Worm (Caenorhabditis elegans) whole organism, L2 larva: ENCODE data around the gene F17C11.12.
A peak's percentile ranks its signal among the peaks of the same experiment; 100 is the strongest.

Experiments
- C34F6.9 ChIP-seq: fragments of 150-350 bp; optimal IDR thresholded peaks from 2 replicates; lab custom pipeline; 2014; ENCODE audit warnings: missing biosample characterization, missing genetic modification characterization
- R02D3.7 ChIP-seq: fragments of 150-350 bp; optimal IDR thresholded peaks from 2 replicates; lab custom pipeline; 2014; ENCODE audit warnings: missing biosample characterization, missing genetic modification characterization
- Y55F3AM.14 ChIP-seq: fragments of 200-800 bp; sonication (Bioruptor generic); optimal IDR thresholded peaks from 2 replicates; lab custom pipeline; 2018; ENCODE audit warnings: mild to moderate bottlenecking, missing genetic modification characterization, missing compliant biosample characterization
- alr-1 ChIP-seq: fragments of 150-350 bp; optimal IDR thresholded peaks from 2 replicates; lab custom pipeline; 2014; ENCODE audit warnings: missing biosample characterization, missing genetic modification characterization
- ama-1 ChIP-seq: fragments of 150-350 bp; optimal IDR thresholded peaks from 2 replicates; lab custom pipeline; 2018; ENCODE audit warnings: inconsistent platforms
- crh-2 ChIP-seq: sonication (generic microtip); optimal IDR thresholded peaks from 2 replicates; lab custom pipeline; 2017; ENCODE audit warnings: missing biosample characterization, missing genetic modification characterization
- dmd-4 ChIP-seq: sonication (generic microtip); optimal IDR thresholded peaks from 2 replicates; lab custom pipeline; 2017; ENCODE audit warnings: missing biosample characterization, missing genetic modification characterization
- egl-27 ChIP-seq: sonication (generic microtip); optimal IDR thresholded peaks from 3 replicates; lab custom pipeline; 2017; ENCODE audit warnings: missing biosample characterization, missing genetic modification reagents, missing genetic modification characterization
- elt-1 ChIP-seq: fragments of 150-350 bp; optimal IDR thresholded peaks from 2 replicates; lab custom pipeline; 2014; ENCODE audit warnings: missing biosample characterization, missing genetic modification characterization
- elt-3 ChIP-seq: sonication (generic microtip); optimal IDR thresholded peaks from 2 replicates; lab custom pipeline; 2017; ENCODE audit warnings: missing biosample characterization, missing genetic modification characterization
- fos-1 ChIP-seq: fragments of 150-350 bp; optimal IDR thresholded peaks from 2 replicates; lab custom pipeline; 2014; ENCODE audit warnings: missing biosample characterization, missing genetic modification characterization
- lin-11 ChIP-seq: fragments of 150-350 bp; sonication (generic microtip); optimal IDR thresholded peaks from 2 replicates; lab custom pipeline; 2014; ENCODE audit warnings: missing biosample characterization, missing genetic modification characterization, inconsistent platforms, mixed read lengths
- lin-13 ChIP-seq: fragments of 150-350 bp; optimal IDR thresholded peaks from 2 replicates; lab custom pipeline; 2014; ENCODE audit warnings: missing biosample characterization, missing genetic modification reagents, missing genetic modification characterization
- lsy-2 ChIP-seq, 2 experiments: fragments of 150-350 bp in 1 of 2; sonication (generic microtip) in 1 of 2; optimal IDR thresholded peaks; 2 replicates each; lab custom pipeline; 2014 to 2017; ENCODE audit warnings: missing biosample characterization in 2 of 2, missing genetic modification characterization in 2 of 2
- mbf-1 ChIP-seq: sonication (generic microtip); optimal IDR thresholded peaks from 2 replicates; lab custom pipeline; 2017; ENCODE audit warnings: missing biosample characterization, missing genetic modification characterization
- mdl-1 ChIP-seq, 2 experiments: fragments of 150-350 bp in 1 of 2; sonication (generic microtip) in 1 of 2; optimal IDR thresholded peaks; 2 replicates each; lab custom pipeline; 2017; ENCODE audit warnings: missing biosample characterization in 2 of 2, missing genetic modification characterization in 2 of 2
- nhr-10 ChIP-seq: sonication (generic microtip); optimal IDR thresholded peaks from 2 replicates; lab custom pipeline; 2017; ENCODE audit warnings: missing biosample characterization, missing genetic modification characterization
- nhr-11 ChIP-seq: fragments of 150-350 bp; optimal IDR thresholded peaks from 2 replicates; lab custom pipeline; 2014; ENCODE audit warnings: missing biosample characterization, missing genetic modification characterization
- nhr-21 ChIP-seq: fragments of 150-350 bp; optimal IDR thresholded peaks from 2 replicates; lab custom pipeline; 2014; ENCODE audit warnings: missing biosample characterization, missing genetic modification characterization
- nhr-25 ChIP-seq: fragments of 150-350 bp; sonication (generic microtip); optimal IDR thresholded peaks from 3 replicates; lab custom pipeline; 2014; ENCODE audit warnings: missing biosample characterization, missing genetic modification characterization
- nhr-6 ChIP-seq: fragments of 150-350 bp; optimal IDR thresholded peaks from 2 replicates; lab custom pipeline; 2014; ENCODE audit warnings: missing biosample characterization, missing genetic modification characterization
- nhr-77 ChIP-seq: fragments of 150-350 bp; optimal IDR thresholded peaks from 2 replicates; lab custom pipeline; 2014; ENCODE audit warnings: missing biosample characterization, missing genetic modification characterization
- peb-1 ChIP-seq: fragments of 150-350 bp; optimal IDR thresholded peaks from 2 replicates; lab custom pipeline; 2014; ENCODE audit warnings: missing biosample characterization, missing genetic modification characterization
- skn-1 ChIP-seq: sonication (generic microtip); optimal IDR thresholded peaks from 2 replicates; lab custom pipeline; 2017; ENCODE audit warnings: missing biosample characterization, missing genetic modification characterization
- sma-3 ChIP-seq: sonication (generic microtip); optimal IDR thresholded peaks from 2 replicates; lab custom pipeline; 2016; ENCODE audit warnings: missing genetic modification reagents, missing genetic modification characterization, missing compliant biosample characterization
- sma-9 ChIP-seq, 2 experiments: fragments of 150-350 bp in 1 of 2; sonication (generic microtip) in 1 of 2; optimal IDR thresholded peaks; 2 replicates each; lab custom pipeline; 2014 to 2016; ENCODE audit warnings: missing genetic modification characterization in 2 of 2, mild to moderate bottlenecking in 1 of 2, missing biosample characterization in 1 of 2, missing compliant biosample characterization in 1 of 2, missing genetic modification reagents in 1 of 2, moderate library complexity in 1 of 2
- snpc-4 ChIP-seq: fragments of 150-350 bp; optimal IDR thresholded peaks from 2 replicates; lab custom pipeline; 2014; ENCODE audit warnings: missing biosample characterization, missing genetic modification characterization
- unc-39 ChIP-seq: fragments of 150-350 bp; optimal IDR thresholded peaks from 2 replicates; lab custom pipeline; 2014; ENCODE audit warnings: missing biosample characterization, missing genetic modification characterization
- unc-55 ChIP-seq: fragments of 150-350 bp; sonication (generic microtip); optimal IDR thresholded peaks from 3 replicates; lab custom pipeline; 2014; ENCODE audit warnings: missing biosample characterization, missing genetic modification reagents, missing genetic modification characterization
- unc-62 ChIP-seq: fragments of 150-350 bp; optimal IDR thresholded peaks from 2 replicates; lab custom pipeline; 2014; ENCODE audit warnings: missing biosample characterization, missing genetic modification reagents, missing genetic modification characterization
- ztf-4 ChIP-seq: fragments of 150-350 bp; optimal IDR thresholded peaks from 2 replicates; lab custom pipeline; 2014; ENCODE audit warnings: missing biosample characterization, missing genetic modification characterization

Gene F17C11.12

DNA sequence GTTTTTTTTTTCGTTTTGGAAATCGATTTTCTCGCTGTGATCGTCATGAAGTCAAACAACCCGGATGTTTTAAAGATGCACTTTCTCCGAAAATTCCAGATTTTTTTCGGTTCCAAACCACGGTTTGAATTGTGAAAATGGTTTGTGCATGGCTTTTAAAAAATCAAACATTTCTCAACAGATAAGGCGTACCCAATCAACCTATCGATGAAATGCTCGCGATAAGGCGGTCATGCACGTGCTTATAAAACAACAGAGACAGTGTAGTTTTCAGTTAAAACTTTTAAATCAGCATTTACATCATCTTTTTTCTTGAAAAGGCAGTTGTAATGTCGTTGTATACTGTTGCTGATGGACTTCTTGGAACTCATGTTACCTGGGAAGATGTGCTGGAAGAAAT is 4.3 kb downstream of the F17C11.12 start, which contains the start of gene F58B4.5:
Gene F58B4.5, plus strand, starts transcription at position 283 of the 400 bp plus-strand sequence.
- TF ChIP-seq lsy-2 (tag; optimal IDR thresholded peaks at IDR 0.05; lab: Kevin White, UChicago) (no peak), crh-2 (peak; percentile 54), snpc-4 (no peak), lin-11 (tag; lab: Kevin White, UChicago) (no peak), Y55F3AM.14 (GFP tag; lab: Kevin White, UChicago) (no peak), sma-9 (GFP tag; optimal IDR thresholded peaks at IDR 0.05; lab: Kevin White, UChicago) (peak; percentile 71), sma-9 (tag; optimal IDR thresholded peaks at IDR 0.05; lab: Kevin White, UChicago) (no peak), C34F6.9 (no peak), elt-1 (tag; lab: Kevin White, UChicago) (no peak), nhr-6 (tag; lab: Kevin White, UChicago) (no peak), fos-1 (peak; percentile 43)

DNA sequence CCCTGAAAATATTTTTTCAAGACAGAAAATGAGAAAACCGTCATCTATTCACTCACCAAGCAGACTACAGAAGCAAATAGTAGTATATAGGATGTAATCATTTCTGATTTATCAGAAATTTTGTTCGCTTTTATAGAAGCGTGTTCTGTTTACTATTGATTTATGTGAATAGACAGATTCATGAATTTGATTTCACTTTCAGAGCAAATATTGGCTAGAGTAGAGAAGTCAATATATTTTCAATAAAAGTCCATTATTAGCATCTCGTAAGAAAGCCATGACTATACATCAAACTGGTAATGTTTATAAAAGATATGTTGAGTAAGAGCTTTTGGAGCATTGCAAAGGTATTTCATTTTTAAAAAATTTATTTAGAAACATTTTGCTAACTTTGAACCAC is 5.5 kb downstream of the F17C11.12 start, which contains the start of gene scvp-1:
Gene scvp-1, minus strand, starts transcription at position 101 of the 400 bp plus-strand sequence.
- TF ChIP-seq Y55F3AM.14 (GFP tag; lab: Kevin White, UChicago) (no peak), unc-62 (GFP tag; lab: Kevin White, UChicago) (no peak), nhr-77 (tag; lab: Kevin White, UChicago) (no peak), elt-1 (tag; lab: Kevin White, UChicago) (no peak), nhr-6 (tag; lab: Kevin White, UChicago) (no peak), nhr-11 (tag; lab: Kevin White, UChicago) (no peak), alr-1 (tag; lab: Kevin White, UChicago) (no peak), ztf-4 (tag; lab: Kevin White, UChicago) (no peak), lin-11 (tag; lab: Kevin White, UChicago) (no peak), snpc-4 (no peak), mdl-1 (tag; optimal IDR thresholded peaks at IDR 0.05; lab: Kevin White, UChicago) (no peak), R02D3.7 (tag; lab: Kevin White, UChicago) (no peak), nhr-25 (tag; lab: Kevin White, UChicago) (no peak), egl-27 (tag; lab: Kevin White, UChicago) (no peak), peb-1 (no peak)

DNA sequence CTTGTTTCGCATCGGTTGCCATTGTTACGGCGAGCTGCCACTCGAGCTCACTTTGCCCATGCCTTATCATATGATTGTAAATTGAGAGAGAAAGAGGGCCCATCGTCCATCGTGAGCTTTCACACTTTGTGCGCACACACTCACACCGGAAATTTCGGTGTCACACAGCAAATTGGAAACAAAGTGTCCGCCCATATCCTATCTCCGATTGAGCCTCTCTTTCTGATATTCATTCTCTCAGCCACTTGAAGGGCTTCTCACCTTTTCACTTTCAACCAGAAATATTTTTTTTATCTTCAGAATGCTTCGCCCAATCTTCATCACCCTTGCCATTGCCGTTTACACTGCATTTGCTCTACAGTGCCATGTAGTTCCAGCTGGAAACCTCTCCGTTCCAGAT is 7.2 kb downstream of the F17C11.12 start, which contains the start of gene F58B4.3:
Gene F58B4.3, plus strand, starts transcription at position 301 of the 400 bp plus-strand sequence.
- TF ChIP-seq lin-11 (tag; lab: Kevin White, UChicago): peak; percentile 39
- TF ChIP-seq nhr-10 (tag; lab: Kevin White, UChicago): no peak
- TF ChIP-seq, all 48 proteins: peak for 1

DNA sequence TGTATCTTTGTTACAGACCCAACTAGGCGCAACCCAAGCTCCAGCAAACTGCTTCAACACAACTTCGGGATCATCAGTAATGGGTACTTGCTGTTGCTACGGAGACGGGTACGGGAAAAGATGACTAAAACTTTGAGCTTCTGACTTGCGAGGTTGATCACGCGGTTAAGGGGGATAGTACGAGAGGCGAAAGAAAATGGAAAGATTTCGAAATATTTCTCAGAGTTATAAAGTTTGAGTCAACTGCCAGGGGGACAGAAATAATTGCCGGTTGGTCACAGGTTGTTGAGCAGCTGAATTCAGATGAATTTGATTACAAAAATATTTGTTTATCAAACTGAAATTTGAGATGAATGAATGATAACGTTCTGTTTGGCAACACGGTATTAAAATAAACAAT is 11.1 kb downstream of the F17C11.12 start:
- TF ChIP-seq lin-11 (tag; lab: Kevin White, UChicago) (peak; percentile 35), alr-1 (tag; lab: Kevin White, UChicago) (no peak)

DNA sequence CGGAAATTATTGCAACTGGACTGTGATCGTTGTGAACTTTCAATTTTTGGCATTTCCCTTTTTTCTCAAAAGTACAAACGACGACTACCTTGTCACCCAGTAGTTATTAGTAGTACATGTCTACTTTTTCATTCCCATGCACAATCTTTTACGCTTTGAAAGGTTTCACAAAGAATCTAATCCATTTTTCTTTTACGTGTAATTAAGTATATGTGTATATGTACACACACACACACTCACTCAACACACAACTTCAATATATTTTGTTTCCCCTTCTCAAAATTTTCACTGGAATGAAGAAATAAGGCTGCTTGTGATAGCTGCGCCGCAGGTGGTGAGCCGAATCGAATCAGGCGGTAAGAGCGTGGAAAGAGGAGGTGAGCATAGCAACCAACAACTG is 12.0 kb downstream of the F17C11.12 start, which contains the start of gene F58B4.6:
Gene F58B4.6, plus strand, starts transcription at position 301 of the 400 bp plus-strand sequence.
- TF ChIP-seq nhr-25 (tag; lab: Kevin White, UChicago) (no peak), lin-11 (tag; lab: Kevin White, UChicago) (peak; percentile 12)

DNA sequence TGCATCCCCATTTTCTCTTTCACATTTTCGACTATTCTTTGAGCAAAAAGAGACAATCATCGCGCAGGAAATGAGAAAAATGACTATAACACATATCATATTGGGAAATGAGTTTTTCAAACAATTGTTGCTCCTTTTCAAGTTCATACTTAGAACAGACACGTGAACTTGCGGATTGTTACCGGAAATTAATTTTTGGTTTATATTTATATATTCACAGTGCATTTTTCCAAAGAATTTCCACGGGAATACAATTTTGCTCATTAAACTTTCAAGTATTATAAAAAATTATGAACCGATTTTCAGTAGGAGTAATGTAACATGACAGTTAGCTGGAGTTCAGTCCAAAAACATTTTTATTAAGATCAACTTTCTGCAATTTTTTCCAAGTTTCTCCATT is 13.5 kb downstream of the F17C11.12 start, which contains the start of gene F58B4.7:
Gene F58B4.7, minus strand, starts transcription at position 101 of the 400 bp plus-strand sequence.
- TF ChIP-seq nhr-21 (tag; lab: Kevin White, UChicago) (no peak), unc-39 (tag; lab: Kevin White, UChicago) (no peak), peb-1 (no peak), mbf-1 (tag; lab: Kevin White, UChicago) (no peak), dmd-4 (no peak), lin-13 (GFP tag; lab: Kevin White, UChicago) (no peak), unc-55 (GFP tag; lab: Kevin White, UChicago) (no peak), snpc-4 (no peak), ama-1 (lab: Kevin White, UChicago) (no peak), sma-3 (GFP tag; lab: Kevin White, UChicago) (no peak), sma-9 (GFP tag; optimal IDR thresholded peaks at IDR 0.05; lab: Kevin White, UChicago) (no peak), sma-9 (tag; optimal IDR thresholded peaks at IDR 0.05; lab: Kevin White, UChicago) (no peak), R02D3.7 (tag; lab: Kevin White, UChicago) (no peak), C34F6.9 (no peak), crh-2 (no peak), skn-1 (tag; lab: Kevin White, UChicago) (no peak), elt-3 (tag; lab: Kevin White, UChicago) (no peak), lsy-2 (tag; optimal IDR thresholded peaks at IDR 0.05; lab: Kevin White, UChicago) (no peak), nhr-77 (tag; lab: Kevin White, UChicago) (no peak)
